Fruit fly (Drosophila melanogaster) whole organism, embryonic: ENCODE data around the gene CG31898.

ENCODE experiments used
- ATbp ChIP-seq: fragments of 200-800 bp; sonication (Bioruptor generic); optimal IDR thresholded peaks from 2 replicates; lab custom pipeline; 2017; ENCODE audit warnings: missing biosample characterization, mild to moderate bottlenecking, missing genetic modification characterization, missing genetic modification reagents
- Ada2b ChIP-seq: fragments of 200-800 bp; sonication (Bioruptor generic); IDR thresholded peaks from 2 replicates; pipeline ENCODE4 v1.3.6; 2022; ENCODE audit warnings: missing biosample characterization, missing genetic modification characterization
- Adf1 ChIP-seq: fragments of 200-800 bp; sonication (Bioruptor generic); IDR thresholded peaks from 2 replicates; pipeline ENCODE4 v1.3.6; 2022; ENCODE audit warnings: missing biosample characterization, missing genetic modification characterization
- CG1024 ChIP-seq: fragments of 200-800 bp; sonication (Bioruptor generic); IDR thresholded peaks from 2 replicates; pipeline ENCODE4 v1.3.6; 2022; ENCODE audit warnings: missing biosample characterization, missing genetic modification characterization
- CG11504 ChIP-seq: fragments of 200-800 bp; sonication (Bioruptor generic); optimal IDR thresholded peaks from 3 replicates; lab custom pipeline; 2019; ENCODE audit warnings: missing biosample characterization, mild to moderate bottlenecking, missing genetic modification characterization, moderate library complexity
- CG12236 ChIP-seq: fragments of 200-800 bp; sonication (Bioruptor generic); optimal IDR thresholded peaks from 2 replicates; lab custom pipeline; 2016; ENCODE audit warnings: missing biosample characterization, missing genetic modification characterization
- CG13287 ChIP-seq: fragments of 200-800 bp; sonication (Bioruptor generic); IDR thresholded peaks from 2 replicates; pipeline ENCODE4 v1.3.6; 2022; ENCODE audit warnings: missing biosample characterization, missing genetic modification characterization; ENCODE audit not compliant: partially characterized antibody
- CG16779 ChIP-seq: fragments of 200-800 bp; sonication (Bioruptor generic); IDR thresholded peaks from 2 replicates; pipeline ENCODE4 v1.3.6; 2022; ENCODE audit warnings: missing biosample characterization, missing genetic modification characterization
- CG17612 ChIP-seq: fragments of 200-800 bp; sonication (Bioruptor generic); IDR thresholded peaks from 2 replicates; pipeline ENCODE4 v1.3.6; 2022; ENCODE audit warnings: missing biosample characterization, missing genetic modification characterization
- CG18476 ChIP-seq: fragments of 200-800 bp; sonication (Bioruptor generic); optimal IDR thresholded peaks from 2 replicates; lab custom pipeline; 2016; ENCODE audit warnings: missing biosample characterization, mild to moderate bottlenecking, missing genetic modification characterization
- CG2678 ChIP-seq: fragments of 200-800 bp; sonication (Bioruptor generic); optimal IDR thresholded peaks from 3 replicates; lab custom pipeline; 2019; ENCODE audit warnings: missing biosample characterization, mild to moderate bottlenecking, missing genetic modification characterization, moderate library complexity
- CG3838 ChIP-seq: fragments of 200-800 bp; sonication (Bioruptor generic); optimal IDR thresholded peaks from 3 replicates; lab custom pipeline; 2016; ENCODE audit warnings: missing biosample characterization, missing genetic modification characterization
- CG3847 ChIP-seq: fragments of 200-800 bp; sonication (Bioruptor generic); IDR thresholded peaks from 2 replicates; pipeline ENCODE4 v1.3.6; 2022; ENCODE audit warnings: missing biosample characterization, missing genetic modification characterization
- CG4404 ChIP-seq: fragments of 200-800 bp; sonication (Bioruptor generic); IDR thresholded peaks from 2 replicates; pipeline ENCODE4 v1.3.6; 2022; ENCODE audit warnings: missing biosample characterization, missing genetic modification characterization
- CG4617 ChIP-seq: fragments of 200-800 bp; sonication (Bioruptor generic); optimal IDR thresholded peaks from 3 replicates; lab custom pipeline; 2016; ENCODE audit warnings: missing biosample characterization, missing genetic modification characterization, borderline replicate concordance
- CG8359 ChIP-seq: fragments of 200-800 bp; sonication (Bioruptor generic); optimal IDR thresholded peaks from 2 replicates; lab custom pipeline; 2017; ENCODE audit warnings: missing biosample characterization, mild to moderate bottlenecking, missing genetic modification characterization, borderline replicate concordance
- CG9437 ChIP-seq: fragments of 200-800 bp; sonication (Bioruptor generic); optimal IDR thresholded peaks from 2 replicates; lab custom pipeline; 2018; ENCODE audit warnings: missing biosample characterization, mild to moderate bottlenecking, missing genetic modification characterization
- D ChIP-seq, 2 experiments: fragments of 200-800 bp in 1 of 2; fragments of >200 bp in 1 of 2; sonication (Bioruptor generic) in 1 of 2; optimal IDR thresholded peaks; 2 replicates in 1 of 2; 3 replicates in 1 of 2; lab custom pipeline; 2017; ENCODE audit warnings: mild to moderate bottlenecking in 1 of 2, missing biosample characterization in 1 of 2, missing genetic modification characterization in 1 of 2, missing genetic modification reagents in 1 of 2
- Doc2 ChIP-seq: fragments of 200-800 bp; sonication (Bioruptor generic); IDR thresholded peaks from 2 replicates; pipeline ENCODE4 v1.3.6; 2022; ENCODE audit warnings: missing biosample characterization, missing genetic modification characterization
- Hr51 ChIP-seq, 2 experiments: fragments of 200-800 bp; sonication (Bioruptor generic); optimal IDR thresholded peaks; 2 replicates in 1 of 2; 3 replicates in 1 of 2; lab custom pipeline; 2016 to 2018; ENCODE audit warnings: missing biosample characterization in 2 of 2, missing genetic modification characterization in 2 of 2, mild to moderate bottlenecking in 1 of 2, moderate library complexity in 1 of 2
- Meics ChIP-seq: fragments of 200-800 bp; sonication (Bioruptor generic); optimal IDR thresholded peaks from 2 replicates; lab custom pipeline; 2017; ENCODE audit warnings: missing biosample characterization, mild to moderate bottlenecking, missing genetic modification characterization
- Ptx1 ChIP-seq: fragments of 200-800 bp; sonication (Bioruptor generic); IDR thresholded peaks from 2 replicates; pipeline ENCODE4 v1.3.6; 2022; ENCODE audit warnings: missing biosample characterization, missing genetic modification characterization
- Spps ChIP-seq: fragments of 200-800 bp; sonication (Bioruptor generic); optimal IDR thresholded peaks from 2 replicates; lab custom pipeline; 2018; ENCODE audit warnings: missing biosample characterization, mild to moderate bottlenecking, missing genetic modification characterization
- Sry-β ChIP-seq: fragments of 200-800 bp; sonication (Bioruptor generic); optimal IDR thresholded peaks from 2 replicates; lab custom pipeline; 2018; ENCODE audit warnings: missing biosample characterization, mild to moderate bottlenecking, missing genetic modification characterization, moderate library complexity
- Usf ChIP-seq: fragments of 200-800 bp; sonication (Bioruptor generic); optimal IDR thresholded peaks from 2 replicates; lab custom pipeline; 2017; ENCODE audit warnings: missing genotype, missing biosample characterization, missing genetic modification characterization
- ara ChIP-seq: fragments of 200-800 bp; sonication (Bioruptor generic); IDR thresholded peaks from 2 replicates; pipeline ENCODE4 v1.3.6; 2022; ENCODE audit warnings: missing biosample characterization, missing genetic modification characterization
- cato ChIP-seq: fragments of 200-800 bp; sonication (Bioruptor generic); optimal IDR thresholded peaks from 2 replicates; lab custom pipeline; 2016; ENCODE audit warnings: missing biosample characterization, missing genetic modification characterization, borderline replicate concordance
- chinmo ChIP-seq: fragments of 200-800 bp; sonication (Bioruptor generic); IDR thresholded peaks from 4 replicates; pipeline ENCODE4 v1.3.6; 2022; ENCODE audit warnings: missing biosample characterization, missing genetic modification characterization; ENCODE audit not compliant: partially characterized antibody
- corto ChIP-seq: fragments of 200-800 bp; sonication (Bioruptor generic); optimal IDR thresholded peaks from 2 replicates; lab custom pipeline; 2016; ENCODE audit warnings: missing biosample characterization, mild to moderate bottlenecking, missing genetic modification characterization, moderate library complexity
- crol ChIP-seq: fragments of 200-800 bp; sonication (Bioruptor generic); IDR thresholded peaks from 2 replicates; pipeline ENCODE4 v1.3.6; 2022; ENCODE audit warnings: missing biosample characterization, missing genetic modification characterization
- ems ChIP-seq: fragments of 200-800 bp; sonication (Bioruptor generic); optimal IDR thresholded peaks from 3 replicates; lab custom pipeline; 2016; ENCODE audit warnings: missing biosample characterization, missing genetic modification characterization
- exex ChIP-seq: fragments of 200-800 bp; sonication (Bioruptor generic); optimal IDR thresholded peaks from 4 replicates; lab custom pipeline; 2018; ENCODE audit warnings: missing biosample characterization, mild to moderate bottlenecking, missing genetic modification characterization, moderate library complexity
- hth ChIP-seq: fragments of >200 bp; optimal IDR thresholded peaks from 2 replicates; lab custom pipeline; 2017; ENCODE audit warnings: inconsistent platforms
- kah ChIP-seq: fragments of 200-800 bp; sonication (Bioruptor generic); optimal IDR thresholded peaks from 2 replicates; lab custom pipeline; 2018; ENCODE audit warnings: missing biosample characterization, mild to moderate bottlenecking, missing genetic modification characterization
- mam ChIP-seq: fragments of 200-800 bp; sonication (Bioruptor generic); optimal IDR thresholded peaks from 3 replicates; lab custom pipeline; 2016; ENCODE audit warnings: missing biosample characterization, missing genetic modification characterization
- nom ChIP-seq: fragments of 200-800 bp; sonication (Bioruptor generic); optimal IDR thresholded peaks from 2 replicates; lab custom pipeline; 2017; ENCODE audit warnings: missing biosample characterization, missing genetic modification characterization, mild to moderate bottlenecking, moderate library complexity, missing genetic modification reagents
- p53 ChIP-seq: fragments of 200-800 bp; sonication (Bioruptor generic); optimal IDR thresholded peaks from 2 replicates; lab custom pipeline; 2016; ENCODE audit warnings: missing biosample characterization, missing genetic modification characterization
- prd ChIP-seq, 3 experiments: fragments of >200 bp in 2 of 3; fragments of 200-800 bp in 1 of 3; sonication (Bioruptor generic) in 1 of 3; optimal IDR thresholded peaks in 2 of 3; IDR thresholded peaks in 1 of 3; 2 replicates in 2 of 3; 3 replicates in 1 of 3; pipeline versions ENCODE4 v1.3.6 to Lab custom; 2017 to 2022; ENCODE audit warnings: missing biosample characterization in 1 of 3, missing genetic modification characterization in 1 of 3
- pros ChIP-seq: fragments of 200-800 bp; sonication (Bioruptor generic); optimal IDR thresholded peaks from 3 replicates; lab custom pipeline; 2019; ENCODE audit warnings: missing biosample characterization, mild to moderate bottlenecking, missing genetic modification characterization, moderate library complexity
- psq ChIP-seq: fragments of 200-800 bp; sonication (Bioruptor generic); optimal IDR thresholded peaks from 2 replicates; lab custom pipeline; 2017; ENCODE audit warnings: missing biosample characterization, missing genetic modification characterization
- scrt ChIP-seq: fragments of 200-800 bp; sonication (Bioruptor generic); optimal IDR thresholded peaks from 2 replicates; lab custom pipeline; 2018; ENCODE audit warnings: missing biosample characterization, mild to moderate bottlenecking, missing genetic modification characterization, moderate library complexity
- sens ChIP-seq: fragments of 200-800 bp; sonication (Bioruptor generic); peaks from one replicate; lab custom pipeline; 2016; ENCODE audit warnings: missing biosample characterization, missing genetic modification characterization
- shn ChIP-seq: fragments of 200-800 bp; sonication (Bioruptor generic); optimal IDR thresholded peaks from 3 replicates; lab custom pipeline; 2016; ENCODE audit warnings: missing biosample characterization, missing genetic modification characterization
- sim ChIP-seq: fragments of 200-800 bp; sonication (Bioruptor generic); IDR thresholded peaks from 2 replicates; pipeline ENCODE4 v1.3.6; 2022; ENCODE audit warnings: missing biosample characterization, missing genetic modification characterization
- sna ChIP-seq: fragments of 200-800 bp; sonication (Bioruptor generic); IDR thresholded peaks from 2 replicates; pipeline ENCODE4 v1.3.6; 2022; ENCODE audit warnings: missing biosample characterization, missing genetic modification characterization; ENCODE audit not compliant: partially characterized antibody
- ssp ChIP-seq: fragments of 200-800 bp; sonication (Bioruptor generic); IDR thresholded peaks from 2 replicates; pipeline ENCODE4 v1.3.6; 2022; ENCODE audit warnings: missing biosample characterization, missing genetic modification characterization
- tll ChIP-seq, 2 experiments: fragments of 200-800 bp in 1 of 2; fragments of >200 bp in 1 of 2; sonication (Bioruptor generic) in 1 of 2; optimal IDR thresholded peaks; 2 replicates each; lab custom pipeline; 2017 to 2019; ENCODE audit warnings: missing biosample characterization in 2 of 2, missing genetic modification characterization in 2 of 2, mild to moderate bottlenecking in 1 of 2, moderate library complexity in 1 of 2
- trh ChIP-seq: fragments of 200-800 bp; sonication (Bioruptor generic); optimal IDR thresholded peaks from 2 replicates; lab custom pipeline; 2016; ENCODE audit warnings: missing biosample characterization, missing genetic modification characterization
- tx ChIP-seq: fragments of 200-800 bp; sonication (Bioruptor generic); optimal IDR thresholded peaks from 2 replicates; lab custom pipeline; 2016; ENCODE audit warnings: missing biosample characterization, missing genetic modification characterization
- zf30C ChIP-seq: fragments of 200-800 bp; sonication (Bioruptor generic); optimal IDR thresholded peaks from 3 replicates; lab custom pipeline; 2018; ENCODE audit warnings: missing biosample characterization, mild to moderate bottlenecking, missing genetic modification characterization

CG31898 gene

DNA sequence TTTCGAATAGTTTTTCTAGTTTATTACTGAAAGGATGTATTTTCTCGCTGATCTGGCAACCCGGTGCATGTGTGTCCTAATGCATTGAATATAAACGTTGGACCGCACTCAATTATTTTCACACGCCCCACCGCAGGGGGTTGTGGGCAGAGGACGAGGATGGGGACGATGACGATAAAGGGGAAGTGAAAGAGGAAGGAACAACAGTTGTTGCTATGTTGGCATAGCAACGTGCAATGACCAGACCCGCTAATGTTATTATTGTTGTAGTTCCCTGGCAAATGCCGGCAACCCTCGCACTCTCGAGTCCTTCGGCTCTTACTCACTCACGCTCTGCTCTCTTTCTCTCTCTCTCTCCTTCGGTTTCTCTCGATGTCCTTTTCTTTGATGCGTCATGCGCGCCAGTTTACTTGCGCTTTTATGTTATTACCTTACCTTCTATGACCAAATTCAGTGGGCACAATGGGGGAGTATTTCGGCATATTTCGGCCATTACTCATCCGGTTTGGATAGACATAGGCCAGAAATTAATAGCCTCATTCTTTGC lies 24.5 kb downstream of the CG31898 start (continued):
- TF ChIP-seq CG12236 (GFP tag; lab: Kevin White, UChicago) (no peak), CG8359 (no peak), CG4404 (GFP tag; lab: Robert Waterston, UW) (no peak), psq (peak; percentile 6), Doc2 (GFP tag; lab: Robert Waterston, UW) (no peak), Spps (tag; lab: Kevin White, UChicago) (no peak), CG1024 (GFP tag; lab: Robert Waterston, UW) (no peak), pros (GFP tag; lab: Kevin White, UChicago) (peak; percentile 73), prd (optimal IDR thresholded peaks at IDR 0.05; lab: Kevin White, UChicago) (no peak), prd (GFP tag; IDR thresholded peaks at IDR 0.05; lab: Robert Waterston, UW) (no peak), ATbp (GFP tag; lab: Kevin White, UChicago) (no peak), shn (GFP tag; lab: Kevin White, UChicago) (no peak), Adf1 (GFP tag; lab: Robert Waterston, UW) (no peak), Ptx1 (no peak), CG18476 (GFP tag; lab: Kevin White, UChicago) (no peak), nom (GFP tag; lab: Kevin White, UChicago) (no peak), Usf (GFP tag; lab: Kevin White, UChicago) (no peak), CG2678 (no peak), sna (GFP tag; lab: Robert Waterston, UW) (no peak), tll (GFP tag; optimal IDR thresholded peaks at IDR 0.05; lab: Kevin White, UChicago) (no peak), exex (tag; lab: Kevin White, UChicago) (no peak), Sry-β (GFP tag; lab: Kevin White, UChicago) (no peak), ssp (GFP tag; lab: Robert Waterston, UW) (no peak), Meics (GFP tag; lab: Kevin White, UChicago) (no peak), Hr51 (GFP tag; optimal IDR thresholded peaks at IDR 0.05; lab: Kevin White, UChicago) (no peak), ems (GFP tag; lab: Kevin White, UChicago) (no peak), CG9437 (GFP tag; lab: Kevin White, UChicago) (no peak), corto (no peak), CG3847 (GFP tag; lab: Robert Waterston, UW) (no peak), ara (no peak), CG16779 (GFP tag; lab: Robert Waterston, UW) (no peak), kah (GFP tag; lab: Kevin White, UChicago) (no peak), sens (GFP tag; lab: Kevin White, UChicago) (peak; percentile 44), chinmo (0 out of 4 replicates have a peak, but pooled peaks have one; percentile 13), cato (GFP tag; lab: Kevin White, UChicago) (no peak), CG17612 (no peak), crol (GFP tag; lab: Robert Waterston, UW) (peak; percentile 56), mam (GFP tag; lab: Kevin White, UChicago) (no peak), zf30C (GFP tag; lab: Kevin White, UChicago) (no peak), CG4617 (GFP tag; lab: Kevin White, UChicago) (no peak), scrt (GFP tag; lab: Kevin White, UChicago) (peak; percentile 79), CG11504 (no peak), CG3838 (GFP tag; lab: Kevin White, UChicago) (no peak), CG13287 (GFP tag; lab: Robert Waterston, UW) (no peak), Ada2b (no peak), tx (no peak), D (optimal IDR thresholded peaks at IDR 0.05; lab: Kevin White, UChicago) (peak; percentile 19), D (GFP tag; optimal IDR thresholded peaks at IDR 0.05; lab: Kevin White, UChicago) (no peak), p53 (GFP tag; lab: Kevin White, UChicago) (no peak), sim (GFP tag; lab: Robert Waterston, UW) (no peak), hth (lab: Kevin White, UChicago) (no peak), trh (no peak)
